Fruit fly (Drosophila melanogaster) whole organism, embryonic: ENCODE results near the gene CG11882.

Experiments
- B-H1 ChIP-seq: fragments of 200-800 bp; sonication (Bioruptor generic); IDR thresholded peaks from 3 replicates; pipeline ENCODE4 v1.3.6; 2022; ENCODE audit warnings: missing biosample characterization, missing genetic modification characterization
- CG10462 ChIP-seq: fragments of 200-800 bp; sonication (Bioruptor generic); optimal IDR thresholded peaks from 2 replicates; lab custom pipeline; 2016; ENCODE audit warnings: missing biosample characterization, missing genetic modification characterization
- CG10565 ChIP-seq: fragments of 200-800 bp; sonication (Bioruptor generic); optimal IDR thresholded peaks from 3 replicates; lab custom pipeline; 2016; ENCODE audit warnings: missing biosample characterization, mild to moderate bottlenecking, missing genetic modification characterization
- CG11560 ChIP-seq: fragments of 200-800 bp; sonication (Bioruptor generic); IDR thresholded peaks from 3 replicates; pipeline ENCODE4 v1.3.6; 2022; ENCODE audit warnings: missing biosample characterization, missing genetic modification characterization
- CG12155 ChIP-seq: fragments of 200-800 bp; sonication (Bioruptor generic); optimal IDR thresholded peaks from 3 replicates; lab custom pipeline; 2016; ENCODE audit warnings: missing biosample characterization, missing genetic modification characterization
- CG12219 ChIP-seq: fragments of 200-800 bp; sonication (Bioruptor generic); optimal IDR thresholded peaks from 3 replicates; lab custom pipeline; 2018; ENCODE audit warnings: missing biosample characterization, mild to moderate bottlenecking, missing genetic modification characterization
- CG1233 ChIP-seq: fragments of 200-800 bp; sonication (Bioruptor generic); optimal IDR thresholded peaks from 4 replicates; lab custom pipeline; 2018; ENCODE audit warnings: missing biosample characterization, mild to moderate bottlenecking, missing genetic modification characterization
- CG14667 ChIP-seq: fragments of 200-800 bp; sonication (Bioruptor generic); IDR thresholded peaks from 2 replicates; pipeline ENCODE4 v1.3.6; 2022; ENCODE audit warnings: missing biosample characterization, missing genetic modification characterization
- CG1529 ChIP-seq: fragments of 200-800 bp; sonication (Bioruptor generic); optimal IDR thresholded peaks from 3 replicates; lab custom pipeline; 2018; ENCODE audit warnings: missing biosample characterization, missing genetic modification characterization
- CG17912 ChIP-seq: fragments of 200-800 bp; sonication (Bioruptor generic); optimal IDR thresholded peaks from 2 replicates; lab custom pipeline; 2018; ENCODE audit warnings: missing biosample characterization, mild to moderate bottlenecking, missing genetic modification characterization
- CG34376 ChIP-seq: fragments of 200-800 bp; sonication (Bioruptor generic); optimal IDR thresholded peaks from 2 replicates; lab custom pipeline; 2018; ENCODE audit warnings: missing biosample characterization, mild to moderate bottlenecking, missing genetic modification characterization
- CG4360 ChIP-seq: fragments of 200-800 bp; sonication (Bioruptor generic); IDR thresholded peaks from 2 replicates; pipeline ENCODE4 v1.3.6; 2022; ENCODE audit warnings: missing biosample characterization, missing genetic modification characterization
- CG6765 ChIP-seq: fragments of 200-800 bp; sonication (Bioruptor generic); optimal IDR thresholded peaks from 3 replicates; lab custom pipeline; 2017; ENCODE audit warnings: missing biosample characterization, mild to moderate bottlenecking, missing genetic modification characterization
- CG8359 ChIP-seq: fragments of 200-800 bp; sonication (Bioruptor generic); optimal IDR thresholded peaks from 2 replicates; lab custom pipeline; 2017; ENCODE audit warnings: missing biosample characterization, mild to moderate bottlenecking, missing genetic modification characterization, borderline replicate concordance
- CG8944 ChIP-seq: fragments of 200-800 bp; sonication (Bioruptor generic); optimal IDR thresholded peaks from 3 replicates; lab custom pipeline; 2016; ENCODE audit warnings: missing biosample characterization, missing genetic modification characterization
- CG9932 ChIP-seq: fragments of 200-800 bp; sonication (Bioruptor generic); IDR thresholded peaks from 2 replicates; pipeline ENCODE4 v1.3.6; 2022; ENCODE audit warnings: missing biosample characterization, missing genetic modification characterization
- CkIIα-i1 ChIP-seq: fragments of 200-800 bp; sonication (Bioruptor generic); IDR thresholded peaks from 2 replicates; pipeline ENCODE4 v1.3.6; 2022; ENCODE audit warnings: missing biosample characterization, missing genetic modification characterization
- CrebB ChIP-seq: fragments of 200-800 bp; sonication (Bioruptor generic); optimal IDR thresholded peaks from 3 replicates; lab custom pipeline; 2018; ENCODE audit warnings: missing biosample characterization, mild to moderate bottlenecking, missing genetic modification characterization
- Drgx ChIP-seq: fragments of 200-800 bp; sonication (Bioruptor generic); IDR thresholded peaks from 2 replicates; pipeline ENCODE4 v1.3.6; 2022; ENCODE audit warnings: missing biosample characterization, missing genetic modification characterization
- H15 ChIP-seq: fragments of 200-800 bp; sonication (Bioruptor generic); IDR thresholded peaks from 3 replicates; pipeline ENCODE4 v1.3.6; 2022; ENCODE audit warnings: missing biosample characterization, missing genetic modification characterization
- Hand ChIP-seq: fragments of 200-800 bp; sonication (Bioruptor generic); optimal IDR thresholded peaks from 2 replicates; lab custom pipeline; 2017; ENCODE audit warnings: mild to moderate bottlenecking, missing biosample characterization, missing genetic modification reagents, missing genetic modification characterization
- Hey ChIP-seq: fragments of 200-800 bp; sonication (Bioruptor generic); optimal IDR thresholded peaks from 3 replicates; lab custom pipeline; 2018; ENCODE audit warnings: missing biosample characterization, mild to moderate bottlenecking, missing genetic modification characterization
- Pdp1 ChIP-seq, 2 experiments: fragments of 200-800 bp; sonication (Bioruptor generic); optimal IDR thresholded peaks; 3 replicates each; lab custom pipeline; 2016; ENCODE audit warnings: missing biosample characterization in 2 of 2, missing genetic modification characterization in 2 of 2, mild to moderate bottlenecking in 1 of 2, moderate library complexity in 1 of 2
- Ptx1 ChIP-seq: fragments of 200-800 bp; sonication (Bioruptor generic); IDR thresholded peaks from 2 replicates; pipeline ENCODE4 v1.3.6; 2022; ENCODE audit warnings: missing biosample characterization, missing genetic modification characterization
- Sry-β ChIP-seq: fragments of 200-800 bp; sonication (Bioruptor generic); optimal IDR thresholded peaks from 2 replicates; lab custom pipeline; 2018; ENCODE audit warnings: missing biosample characterization, mild to moderate bottlenecking, missing genetic modification characterization, moderate library complexity
- Ssrp ChIP-seq: fragments of 200-800 bp; sonication (Bioruptor generic); optimal IDR thresholded peaks from 2 replicates; lab custom pipeline; 2018; ENCODE audit warnings: missing biosample characterization, mild to moderate bottlenecking, missing genetic modification characterization, moderate library complexity
- abd-A ChIP-seq: fragments of 200-800 bp; sonication (Bioruptor generic); optimal IDR thresholded peaks from 3 replicates; lab custom pipeline; 2019; ENCODE audit warnings: missing biosample characterization, mild to moderate bottlenecking, missing genetic modification characterization, moderate library complexity
- ap ChIP-seq: fragments of 200-800 bp; sonication (Bioruptor generic); IDR thresholded peaks from 2 replicates; pipeline ENCODE4 v1.3.6; 2022; ENCODE audit warnings: missing biosample characterization, missing genetic modification characterization
- ara ChIP-seq: fragments of 200-800 bp; sonication (Bioruptor generic); IDR thresholded peaks from 2 replicates; pipeline ENCODE4 v1.3.6; 2022; ENCODE audit warnings: missing biosample characterization, missing genetic modification characterization
- cad ChIP-seq: fragments of >200 bp; optimal IDR thresholded peaks from 2 replicates; lab custom pipeline; 2017; ENCODE audit warnings: missing biosample characterization, missing genetic modification characterization
- chif ChIP-seq, 2 experiments: fragments of 200-800 bp; sonication (Bioruptor generic); optimal IDR thresholded peaks; 3 replicates each; lab custom pipeline; 2016; ENCODE audit warnings: missing biosample characterization in 2 of 2, missing genetic modification characterization in 2 of 2
- dati ChIP-seq: fragments of 200-800 bp; sonication (Bioruptor generic); IDR thresholded peaks from 2 replicates; pipeline ENCODE4 v1.3.6; 2022; ENCODE audit warnings: missing biosample characterization, missing genetic modification characterization
- gcm2 ChIP-seq: fragments of 200-800 bp; sonication (Bioruptor generic); optimal IDR thresholded peaks from 2 replicates; lab custom pipeline; 2016; ENCODE audit warnings: missing biosample characterization, missing genetic modification characterization
- gfzf ChIP-seq: fragments of 200-800 bp; sonication (Bioruptor generic); optimal IDR thresholded peaks from 2 replicates; lab custom pipeline; 2016; ENCODE audit warnings: missing biosample characterization, mild to moderate bottlenecking, missing genetic modification characterization, moderate library complexity
- gsb-n ChIP-seq: fragments of 200-800 bp; sonication (Bioruptor generic); optimal IDR thresholded peaks from 3 replicates; lab custom pipeline; 2018; ENCODE audit warnings: missing biosample characterization, mild to moderate bottlenecking, missing genetic modification characterization
- ham ChIP-seq: fragments of 200-800 bp; sonication (Bioruptor generic); IDR thresholded peaks from 2 replicates; pipeline ENCODE4 v1.3.6; 2022; ENCODE audit warnings: missing biosample characterization, missing genetic modification characterization
- hb ChIP-seq: fragments of 200-800 bp; sonication (Bioruptor generic); IDR thresholded peaks from 3 replicates; pipeline ENCODE4 v1.3.6; 2022; ENCODE audit warnings: missing biosample characterization, missing genetic modification characterization; ENCODE audit not compliant: partially characterized antibody
- hkb ChIP-seq, 2 experiments: fragments of 200-800 bp in 1 of 2; fragments of >200 bp in 1 of 2; sonication (Bioruptor generic) in 1 of 2; IDR thresholded peaks in 1 of 2; optimal IDR thresholded peaks in 1 of 2; 2 replicates each; pipeline versions ENCODE4 v1.3.6 to Lab custom; 2017 to 2022; ENCODE audit warnings: missing biosample characterization in 1 of 2, missing genetic modification characterization in 1 of 2
- ken ChIP-seq: fragments of 200-800 bp; sonication (Bioruptor generic); IDR thresholded peaks from 3 replicates; pipeline ENCODE4 v1.3.6; 2022; ENCODE audit warnings: missing biosample characterization, missing genetic modification characterization
- lov ChIP-seq, 2 experiments: fragments of 200-800 bp in 1 of 2; fragments of >200 bp in 1 of 2; sonication (Bioruptor generic) in 1 of 2; IDR thresholded peaks in 1 of 2; optimal IDR thresholded peaks in 1 of 2; 2 replicates in 1 of 2; 3 replicates in 1 of 2; pipeline versions ENCODE4 v1.3.6 to Lab custom; 2017 to 2022; ENCODE audit warnings: missing biosample characterization in 1 of 2, missing genetic modification characterization in 1 of 2
- nom ChIP-seq: fragments of 200-800 bp; sonication (Bioruptor generic); optimal IDR thresholded peaks from 2 replicates; lab custom pipeline; 2017; ENCODE audit warnings: missing biosample characterization, missing genetic modification characterization, mild to moderate bottlenecking, moderate library complexity, missing genetic modification reagents
- prd ChIP-seq, 3 experiments: fragments of >200 bp in 2 of 3; fragments of 200-800 bp in 1 of 3; sonication (Bioruptor generic) in 1 of 3; optimal IDR thresholded peaks in 2 of 3; IDR thresholded peaks in 1 of 3; 2 replicates in 2 of 3; 3 replicates in 1 of 3; pipeline versions ENCODE4 v1.3.6 to Lab custom; 2017 to 2022; ENCODE audit warnings: missing biosample characterization in 1 of 3, missing genetic modification characterization in 1 of 3
- ro ChIP-seq: fragments of 200-800 bp; sonication (Bioruptor generic); IDR thresholded peaks from 2 replicates; pipeline ENCODE4 v1.3.6; 2022; ENCODE audit warnings: missing biosample characterization, missing genetic modification characterization
- sima ChIP-seq: fragments of 200-800 bp; sonication (Bioruptor generic); optimal IDR thresholded peaks from 2 replicates; lab custom pipeline; 2016; ENCODE audit warnings: missing biosample characterization, missing genetic modification characterization
- slou ChIP-seq: fragments of 200-800 bp; sonication (Bioruptor generic); optimal IDR thresholded peaks from 3 replicates; lab custom pipeline; 2016; ENCODE audit warnings: missing biosample characterization, missing genetic modification characterization
- tap ChIP-seq: fragments of 200-800 bp; optimal IDR thresholded peaks from 3 replicates; lab custom pipeline; 2019; ENCODE audit warnings: missing biosample characterization, mild to moderate bottlenecking, missing genetic modification characterization, moderate library complexity
- unpg ChIP-seq: fragments of 200-800 bp; sonication (Bioruptor generic); optimal IDR thresholded peaks from 3 replicates; lab custom pipeline; 2018; ENCODE audit warnings: missing biosample characterization, mild to moderate bottlenecking, missing genetic modification characterization, moderate library complexity
- vfl ChIP-seq: fragments of 200-800 bp; sonication (Bioruptor generic); optimal IDR thresholded peaks from 2 replicates; lab custom pipeline; 2016; ENCODE audit warnings: missing biosample characterization, missing genetic modification characterization
- vnd ChIP-seq: fragments of 200-800 bp; sonication (Bioruptor generic); IDR thresholded peaks from 3 replicates; pipeline ENCODE4 v1.3.6; 2022; ENCODE audit warnings: missing biosample characterization, missing genetic modification characterization; ENCODE audit not compliant: partially characterized antibody

The CG11882 gene

dm6 chr3R:29151621-29152092, 3.7 kb upstream of the CG11882 start, which contains the start of gene eIF2D (continued):
- no peak for TF ChIP-seq hb
- TF ChIP-seq CG17912 (GFP tag; lab: Kevin White, UChicago), result no peak
- TF ChIP-seq gsb-n (tag; lab: Kevin White, UChicago), result no peak
- TF ChIP-seq CG9932 (GFP tag; lab: Robert Waterston, UW), result peak; percentile 62
- TF ChIP-seq CG10462 (GFP tag; lab: Kevin White, UChicago), result no peak
- TF ChIP-seq vnd (GFP tag; lab: Robert Waterston, UW), result no peak
- TF ChIP-seq Hand (GFP tag; lab: Kevin White, UChicago), result no peak
- TF ChIP-seq CG8944 (GFP tag; lab: Kevin White, UChicago), result no peak
- TF ChIP-seq B-H1 (GFP tag; lab: Robert Waterston, UW), result peak; percentile 25; the same call in 1 of the 3 replicates
- no peak for TF ChIP-seq CG6765
- TF ChIP-seq ap (GFP tag; lab: Robert Waterston, UW), result 0 out of 2 replicates have a peak, but pooled peaks have one; percentile 21
- peak; percentile 70; the same call in 1 of the 2 replicates for TF ChIP-seq ara (GFP tag; lab: Robert Waterston, UW)
- 0 out of 2 replicates have a peak, but pooled peaks have one; percentile 34 for TF ChIP-seq CG4360 (GFP tag; lab: Robert Waterston, UW)
- TF ChIP-seq CkIIα-i1, result no peak
- no peak for TF ChIP-seq vfl
- TF ChIP-seq CG11560 (tag; lab: Robert Waterston, UW), result no peak
- peak; percentile 48 for TF ChIP-seq Drgx
- TF ChIP-seq CG14667 (GFP tag; lab: Robert Waterston, UW), result peak; percentile 39; the same call in 1 of the 2 replicates
- no peak for TF ChIP-seq gcm2 (GFP tag; lab: Kevin White, UChicago)
- TF ChIP-seq unpg (GFP tag; lab: Kevin White, UChicago), result no peak
- no peak for TF ChIP-seq sima (GFP tag; lab: Kevin White, UChicago)
- peak; percentile 19 for TF ChIP-seq CG1529 (GFP tag; lab: Kevin White, UChicago)
- TF ChIP-seq H15 (GFP tag; lab: Robert Waterston, UW), result no peak
- TF ChIP-seq chif (GFP tag; optimal IDR thresholded peaks at IDR 0.05; lab: Kevin White, UChicago), result peak; percentile 37
- peak; percentile 20 for TF ChIP-seq nom (GFP tag; lab: Kevin White, UChicago)
- TF ChIP-seq Ssrp (tag; lab: Kevin White, UChicago), result peak; percentile 34
- no peak for TF ChIP-seq Hey (tag; lab: Kevin White, UChicago)
- no peak for TF ChIP-seq lov (optimal IDR thresholded peaks at IDR 0.05; lab: Kevin White, UChicago)
- TF ChIP-seq lov (GFP tag; IDR thresholded peaks at IDR 0.05; lab: Robert Waterston, UW), result 0 out of 3 replicates have a peak, but pooled peaks have one; percentile 4
- TF ChIP-seq CG1233 (GFP tag; lab: Kevin White, UChicago), result peak; percentile 12
- no peak for TF ChIP-seq slou
- 0 out of 3 replicates have a peak, but pooled peaks have one; percentile 49 for TF ChIP-seq ken (GFP tag; lab: Robert Waterston, UW)
- no peak for TF ChIP-seq dati
- no peak for TF ChIP-seq CG10565 (GFP tag; lab: Kevin White, UChicago)
- TF ChIP-seq Pdp1 (GFP tag; optimal IDR thresholded peaks at IDR 0.05; lab: Kevin White, UChicago), result peak; percentile 29 to 45
- TF ChIP-seq CrebB (tag; lab: Kevin White, UChicago), result peak; percentile 40
- no peak for TF ChIP-seq hkb (optimal IDR thresholded peaks at IDR 0.05; lab: Kevin White, UChicago)
- TF ChIP-seq hkb (GFP tag; IDR thresholded peaks at IDR 0.05; lab: Robert Waterston, UW), result peak; percentile 75
- TF ChIP-seq Sry-β, result peak; percentile 95
- peak; percentile 46 for TF ChIP-seq CG34376 (GFP tag; lab: Kevin White, UChicago)
- no peak for TF ChIP-seq cad (GFP tag; lab: Kevin White, UChicago)
- no peak for TF ChIP-seq tap (tag; lab: Kevin White, UChicago)
- no peak for TF ChIP-seq CG8359 (GFP tag; lab: Kevin White, UChicago)
- peak; percentile 36 for TF ChIP-seq CG12155 (GFP tag; lab: Kevin White, UChicago)
- TF ChIP-seq CG12219 (GFP tag; lab: Kevin White, UChicago), result peak; percentile 55
- no peak for TF ChIP-seq prd (optimal IDR thresholded peaks at IDR 0.05; lab: Kevin White, UChicago)
- peak; percentile 58 for TF ChIP-seq prd (GFP tag; IDR thresholded peaks at IDR 0.05; lab: Robert Waterston, UW)
- no peak for TF ChIP-seq ham (GFP tag; lab: Robert Waterston, UW)
- TF ChIP-seq Ptx1 (GFP tag; lab: Robert Waterston, UW), result peak; percentile 53
- no peak for TF ChIP-seq abd-A (tag; lab: Kevin White, UChicago)
- peak; percentile 1 for TF ChIP-seq gfzf (GFP tag; lab: Kevin White, UChicago)
- TF ChIP-seq ro, result no peak
